Fruit fly (Drosophila melanogaster) S2 (cell line): Measurements from ENCODE around the gene ara.

Source experiments
- CG8478 ChIP-seq: fragments of >200 bp; optimal IDR thresholded peaks from 2 replicates; lab custom pipeline; 2018
- CTCF ChIP-seq, 2 experiments: fragments of >200 bp; optimal IDR thresholded peaks; 2 replicates each; lab custom pipeline; 2018

ara gene

DNA sequence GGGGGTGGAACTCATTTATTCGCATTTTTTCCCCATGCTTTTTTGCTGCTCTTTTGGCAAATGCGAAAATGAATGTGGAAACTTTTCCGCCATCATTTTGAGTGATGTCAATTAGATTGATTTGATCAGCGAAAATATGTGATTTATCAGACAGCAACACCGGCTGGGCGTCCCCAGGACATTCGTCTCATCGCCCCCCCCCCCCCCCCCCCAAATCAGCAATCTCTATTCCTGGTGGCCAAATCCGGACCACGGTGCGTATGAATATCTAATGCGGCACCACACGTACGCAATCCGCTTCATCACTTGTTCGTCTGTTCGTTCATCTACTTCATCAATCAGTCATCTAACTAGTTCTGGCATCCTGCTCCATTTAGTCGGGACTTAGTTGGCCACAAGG lies 54.5 kb downstream of the ara start:
- TF ChIP-seq CTCF (optimal IDR thresholded peaks at IDR 0.05; lab: Kevin White, UChicago) (no peak), CG8478 (lab: Kevin White, UChicago) (no peak)

DNA sequence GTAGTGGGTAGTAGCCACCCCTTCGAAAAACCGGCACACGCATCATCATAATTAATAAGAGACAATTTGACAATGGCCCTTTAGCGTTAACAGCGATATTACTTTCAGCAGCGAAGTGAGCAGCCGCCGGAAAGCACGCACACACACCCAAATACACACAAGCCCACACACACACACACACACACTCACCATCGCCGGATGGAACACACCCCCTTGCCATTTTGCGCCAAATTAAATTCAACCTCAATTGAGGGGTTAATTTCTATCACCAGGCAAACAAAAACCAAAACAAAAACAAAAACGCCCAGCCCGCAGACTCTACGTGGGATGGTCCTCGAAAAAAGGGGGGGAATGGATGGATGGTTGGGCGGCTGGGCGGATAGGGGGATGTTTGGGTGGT lies 57.9 kb downstream of the ara start:
- TF ChIP-seq CTCF (optimal IDR thresholded peaks at IDR 0.05; lab: Kevin White, UChicago) = no peak
- TF ChIP-seq CG8478 (lab: Kevin White, UChicago) = no peak

DNA sequence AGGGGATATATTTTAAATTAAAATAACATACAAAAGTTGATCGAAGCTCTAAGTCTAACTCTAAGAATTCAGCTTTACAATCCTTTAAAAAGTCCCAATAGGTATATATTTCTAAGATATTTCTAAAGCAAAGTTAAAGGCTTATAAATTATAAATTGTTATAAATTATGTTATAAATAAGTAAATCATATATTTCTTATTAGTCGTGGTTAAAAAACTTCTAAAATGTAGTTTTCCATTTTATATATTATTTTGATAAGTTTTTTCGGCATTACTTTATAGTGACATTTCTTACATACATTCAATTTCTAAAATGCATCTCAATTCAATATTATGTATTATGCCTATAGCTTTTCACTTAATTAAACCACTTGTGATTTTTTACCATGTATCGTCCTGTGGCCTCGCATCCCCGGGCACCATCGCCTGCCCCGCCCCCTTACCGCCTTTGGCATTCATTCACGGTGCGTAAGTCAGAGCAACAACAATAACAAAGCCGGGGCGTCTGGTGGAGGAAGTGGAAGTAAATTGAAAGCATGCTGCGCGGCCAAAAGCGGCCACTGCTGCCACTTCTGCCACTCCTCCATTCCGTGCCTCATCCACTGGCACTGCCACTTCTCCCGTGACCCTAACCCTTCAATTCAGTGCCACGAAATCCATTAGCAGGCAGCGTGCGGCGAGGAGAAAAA lies 58.6 kb downstream of the ara start:
- TF ChIP-seq CTCF (optimal IDR thresholded peaks at IDR 0.05; lab: Kevin White, UChicago) = no peak
- no peak for TF ChIP-seq CG8478 (lab: Kevin White, UChicago)

DNA sequence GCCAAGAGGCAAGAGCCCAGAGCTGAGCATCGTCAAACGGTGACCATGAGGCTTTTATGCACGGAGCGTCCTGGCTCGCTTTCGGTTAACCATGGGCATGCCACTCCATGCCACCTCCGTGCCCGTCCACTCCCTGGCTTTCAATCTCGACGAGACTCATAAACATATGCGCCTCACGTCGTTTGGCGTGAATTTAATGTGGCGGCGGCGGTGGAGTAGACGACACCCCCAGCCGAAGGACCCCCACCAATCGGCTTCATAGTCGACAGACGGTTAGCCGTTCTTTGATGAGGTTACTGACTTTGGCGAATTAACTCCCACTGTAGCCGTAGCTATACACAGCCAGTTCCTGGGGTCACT lies 59.1 kb downstream of the ara start:
- TF ChIP-seq CTCF (optimal IDR thresholded peaks at IDR 0.05; lab: Kevin White, UChicago) = no peak
- no peak for TF ChIP-seq CG8478 (lab: Kevin White, UChicago)

DNA sequence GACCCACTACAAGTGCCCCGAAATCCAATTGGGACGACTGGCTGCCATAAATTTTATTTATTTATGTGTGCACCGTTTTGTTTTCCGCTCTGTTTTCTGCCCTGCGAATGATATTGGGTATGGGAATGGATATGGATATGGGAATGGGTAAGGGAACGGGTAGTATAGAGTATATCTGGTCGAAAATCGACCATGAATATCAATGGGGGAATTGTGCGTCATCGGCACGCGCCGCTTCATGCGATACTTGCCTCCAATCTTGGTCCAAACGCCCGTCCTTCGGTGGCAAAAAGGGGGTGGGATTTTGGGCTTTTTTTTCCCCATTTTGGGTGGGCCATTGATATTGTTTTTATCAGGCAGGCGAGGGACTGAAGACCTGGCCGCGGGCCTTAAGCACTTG lies 60.2 kb downstream of the ara start:
- TF ChIP-seq CTCF (optimal IDR thresholded peaks at IDR 0.05; lab: Kevin White, UChicago) = no peak
- TF ChIP-seq CG8478 (lab: Kevin White, UChicago) = no peak

DNA sequence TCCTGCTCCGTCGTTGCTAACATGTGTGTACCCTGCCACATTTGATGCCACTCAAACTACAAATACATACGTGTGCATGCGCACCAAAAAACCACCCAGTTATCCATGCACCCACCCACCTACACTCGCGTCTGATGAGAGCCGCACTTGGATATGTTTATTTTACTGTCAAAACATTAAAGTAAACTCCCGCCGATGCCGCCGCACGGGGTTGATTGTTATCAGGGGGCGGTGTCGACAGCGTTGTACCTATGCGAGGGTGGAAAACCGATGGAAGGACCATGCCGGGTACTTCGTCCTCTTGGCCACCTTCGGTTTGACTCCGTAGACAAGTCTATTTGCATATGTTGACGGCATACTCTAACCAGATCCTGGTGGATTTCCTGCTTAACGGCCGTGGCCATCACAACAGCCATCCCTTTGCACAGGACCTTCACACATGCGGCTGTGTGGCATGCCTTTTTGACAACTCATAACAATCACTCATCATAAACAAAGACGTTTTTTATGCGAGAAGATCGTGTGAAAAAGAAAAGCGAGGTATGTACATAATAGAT lies 61.9 kb downstream of the ara start:
- TF ChIP-seq CG8478 (lab: Kevin White, UChicago) = no peak
- no peak for TF ChIP-seq CTCF (optimal IDR thresholded peaks at IDR 0.05; lab: Kevin White, UChicago)

DNA sequence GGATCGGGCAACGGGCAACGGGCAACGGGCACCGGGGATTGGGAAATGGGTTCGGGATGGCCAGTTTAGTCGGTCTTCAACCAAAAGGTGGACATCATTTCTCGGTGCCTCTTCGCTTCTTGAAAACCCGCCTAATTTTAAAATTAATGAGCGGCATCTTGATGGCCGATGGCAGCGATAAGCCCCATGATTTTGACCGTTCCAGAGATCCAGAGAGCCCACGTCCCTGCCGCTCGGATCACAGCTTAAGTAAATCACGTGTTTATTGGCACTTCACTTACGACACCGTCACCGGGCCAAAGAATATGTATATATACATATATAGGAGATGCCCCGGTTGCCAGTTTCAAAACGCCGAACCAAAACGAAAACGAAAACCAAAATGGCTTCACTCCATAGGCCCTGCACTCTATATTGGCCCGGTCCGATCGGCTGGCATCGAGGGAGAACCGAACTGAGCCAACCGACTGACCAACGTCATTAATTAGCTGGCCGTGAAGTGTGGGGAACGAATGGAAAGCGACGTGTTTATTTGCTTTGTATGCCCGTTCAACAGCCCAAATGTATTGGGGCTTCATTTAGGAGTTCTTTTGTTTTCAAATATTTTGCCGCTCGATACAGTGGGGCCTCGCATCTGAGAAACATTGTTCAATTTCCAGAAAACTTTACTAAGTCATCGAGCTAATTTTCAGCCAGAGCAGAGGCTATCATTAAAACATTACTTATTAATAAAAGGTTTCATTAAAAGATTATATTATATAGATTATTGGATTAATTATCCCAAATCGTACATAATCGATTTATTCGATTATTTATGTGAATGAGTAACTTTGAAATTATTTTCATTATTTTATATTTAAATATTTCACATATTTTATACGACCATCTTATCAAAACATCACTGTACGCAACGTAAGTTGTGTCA lies 63.6 kb downstream of the ara start:
- no peak for TF ChIP-seq CTCF (optimal IDR thresholded peaks at IDR 0.05; lab: Kevin White, UChicago)
- no peak for TF ChIP-seq CG8478 (lab: Kevin White, UChicago)
